Fruit fly (Drosophila melanogaster) whole organism, embryonic: ENCODE measurements around the gene CG11828.

Source experiments
- ATbp ChIP-seq: fragments of 200-800 bp; sonication (Bioruptor generic); optimal IDR thresholded peaks from 2 replicates; lab custom pipeline; 2017; ENCODE audit warnings: missing biosample characterization, mild to moderate bottlenecking, missing genetic modification characterization, missing genetic modification reagents
- Antp ChIP-seq: fragments of 200-800 bp; sonication (Bioruptor generic); optimal IDR thresholded peaks from 3 replicates; lab custom pipeline; 2016; ENCODE audit warnings: missing biosample characterization, missing genetic modification characterization
- CG10274 ChIP-seq: fragments of 200-800 bp; sonication (Bioruptor generic); optimal IDR thresholded peaks from 3 replicates; lab custom pipeline; 2017; ENCODE audit warnings: missing biosample characterization, mild to moderate bottlenecking, missing genetic modification characterization
- CG13424 ChIP-seq: fragments of 200-800 bp; sonication (Bioruptor generic); optimal IDR thresholded peaks from 2 replicates; lab custom pipeline; 2019; ENCODE audit warnings: missing biosample characterization, mild to moderate bottlenecking, missing genetic modification characterization, moderate library complexity
- CG13624 ChIP-seq: fragments of 200-800 bp; sonication (Bioruptor generic); optimal IDR thresholded peaks from 2 replicates; lab custom pipeline; 2016; ENCODE audit warnings: missing biosample characterization, missing genetic modification characterization
- CG14014 ChIP-seq: fragments of 200-800 bp; sonication (Bioruptor generic); IDR thresholded peaks from 2 replicates; pipeline ENCODE4 v1.3.6; 2022; ENCODE audit warnings: missing biosample characterization, missing genetic modification characterization
- CG14667 ChIP-seq: fragments of 200-800 bp; sonication (Bioruptor generic); IDR thresholded peaks from 2 replicates; pipeline ENCODE4 v1.3.6; 2022; ENCODE audit warnings: missing biosample characterization, missing genetic modification characterization
- CG17612 ChIP-seq: fragments of 200-800 bp; sonication (Bioruptor generic); IDR thresholded peaks from 2 replicates; pipeline ENCODE4 v1.3.6; 2022; ENCODE audit warnings: missing biosample characterization, missing genetic modification characterization
- CG17802 ChIP-seq: fragments of 200-800 bp; sonication (Bioruptor generic); optimal IDR thresholded peaks from 2 replicates; lab custom pipeline; 2018; ENCODE audit warnings: missing biosample characterization, mild to moderate bottlenecking, missing genetic modification characterization, moderate library complexity
- CG1832 ChIP-seq: fragments of 200-800 bp; sonication (Bioruptor generic); optimal IDR thresholded peaks from 2 replicates; lab custom pipeline; 2017; ENCODE audit warnings: missing biosample characterization, mild to moderate bottlenecking, missing genetic modification characterization, inconsistent platforms
- CG18476 ChIP-seq: fragments of 200-800 bp; sonication (Bioruptor generic); optimal IDR thresholded peaks from 2 replicates; lab custom pipeline; 2016; ENCODE audit warnings: missing biosample characterization, mild to moderate bottlenecking, missing genetic modification characterization
- CG2202 ChIP-seq: fragments of 200-800 bp; sonication (Bioruptor generic); optimal IDR thresholded peaks from 2 replicates; lab custom pipeline; 2018; ENCODE audit warnings: missing biosample characterization, mild to moderate bottlenecking, missing genetic modification characterization
- CG31224 ChIP-seq: fragments of 200-800 bp; sonication (Bioruptor generic); IDR thresholded peaks from 2 replicates; pipeline ENCODE4 v1.3.6; 2022; ENCODE audit warnings: missing biosample characterization, missing genetic modification characterization
- CG31388 ChIP-seq: fragments of 200-800 bp; sonication (Bioruptor generic); optimal IDR thresholded peaks from 2 replicates; lab custom pipeline; 2016; ENCODE audit warnings: missing biosample characterization, missing genetic modification characterization
- CG33557 ChIP-seq: fragments of 200-800 bp; sonication (Bioruptor generic); optimal IDR thresholded peaks from 2 replicates; lab custom pipeline; 2019; ENCODE audit warnings: missing biosample characterization, mild to moderate bottlenecking, missing genetic modification characterization, moderate library complexity
- CG3726 ChIP-seq: fragments of 200-800 bp; sonication (Bioruptor generic); IDR thresholded peaks from 3 replicates; pipeline ENCODE4, ENCODE4 v1.3.6; 2022; ENCODE audit warnings: missing biosample characterization, missing genetic modification characterization
- CG4707 ChIP-seq: fragments of 200-800 bp; sonication (Bioruptor generic); optimal IDR thresholded peaks from 2 replicates; lab custom pipeline; 2018; ENCODE audit warnings: missing biosample characterization, mild to moderate bottlenecking, missing genetic modification characterization, moderate library complexity
- CG6654 ChIP-seq: fragments of 200-800 bp; sonication (Bioruptor generic); optimal IDR thresholded peaks from 2 replicates; lab custom pipeline; 2017; ENCODE audit warnings: missing biosample characterization, mild to moderate bottlenecking, missing genetic modification characterization
- CG6791 ChIP-seq: fragments of 200-800 bp; sonication (Bioruptor generic); IDR thresholded peaks from 3 replicates; pipeline ENCODE4 v1.3.6; 2022; ENCODE audit warnings: missing biosample characterization, missing genetic modification characterization; ENCODE audit not compliant: partially characterized antibody
- CG8765 ChIP-seq: fragments of 200-800 bp; sonication (Bioruptor generic); IDR thresholded peaks from 2 replicates; pipeline ENCODE4 v1.3.6; 2022; ENCODE audit warnings: missing biosample characterization, missing genetic modification characterization
- CG8944 ChIP-seq: fragments of 200-800 bp; sonication (Bioruptor generic); optimal IDR thresholded peaks from 3 replicates; lab custom pipeline; 2016; ENCODE audit warnings: missing biosample characterization, missing genetic modification characterization
- Camta ChIP-seq: fragments of 200-800 bp; sonication (Bioruptor generic); optimal IDR thresholded peaks from 2 replicates; lab custom pipeline; 2016; ENCODE audit warnings: missing biosample characterization, missing genetic modification characterization
- Drgx ChIP-seq: fragments of 200-800 bp; sonication (Bioruptor generic); IDR thresholded peaks from 2 replicates; pipeline ENCODE4 v1.3.6; 2022; ENCODE audit warnings: missing biosample characterization, missing genetic modification characterization
- GATAe ChIP-seq: fragments of 200-800 bp; sonication (Bioruptor generic); conservative IDR thresholded peaks from 2 replicates; pipeline ENCODE4 v1.3.6; 2022; ENCODE audit warnings: missing biosample characterization, missing genetic modification characterization
- Gsc ChIP-seq: fragments of 200-800 bp; sonication (Bioruptor generic); IDR thresholded peaks from 2 replicates; pipeline ENCODE4 v1.3.6; 2022; ENCODE audit warnings: missing biosample characterization, missing genetic modification characterization
- Hand ChIP-seq: fragments of 200-800 bp; sonication (Bioruptor generic); optimal IDR thresholded peaks from 2 replicates; lab custom pipeline; 2017; ENCODE audit warnings: mild to moderate bottlenecking, missing biosample characterization, missing genetic modification reagents, missing genetic modification characterization
- Hr78 ChIP-seq, 2 experiments: fragments of 200-800 bp in 1 of 2; fragments of >200 bp in 1 of 2; sonication (Bioruptor generic) in 1 of 2; optimal IDR thresholded peaks; 2 replicates each; lab custom pipeline; 2017 to 2019; ENCODE audit warnings: missing biosample characterization in 2 of 2, missing genetic modification characterization in 2 of 2, mild to moderate bottlenecking in 1 of 2, moderate library complexity in 1 of 2
- MESR4 ChIP-seq: fragments of 200-800 bp; sonication (Bioruptor generic); optimal IDR thresholded peaks from 2 replicates; lab custom pipeline; 2018; ENCODE audit warnings: missing biosample characterization, mild to moderate bottlenecking, missing genetic modification characterization, moderate library complexity
- Oaz ChIP-seq: fragments of 200-800 bp; sonication (Bioruptor generic); IDR thresholded peaks from 2 replicates; pipeline ENCODE4 v1.3.6; 2022; ENCODE audit warnings: missing biosample characterization, missing genetic modification characterization
- Opbp ChIP-seq: fragments of 200-800 bp; sonication (Bioruptor generic); IDR thresholded peaks from 3 replicates; pipeline ENCODE4 v1.3.6; 2022; ENCODE audit warnings: missing biosample characterization, missing genetic modification characterization; ENCODE audit not compliant: partially characterized antibody
- Sry-β ChIP-seq: fragments of 200-800 bp; sonication (Bioruptor generic); optimal IDR thresholded peaks from 2 replicates; lab custom pipeline; 2018; ENCODE audit warnings: missing biosample characterization, mild to moderate bottlenecking, missing genetic modification characterization, moderate library complexity
- TFAM ChIP-seq: fragments of 200-800 bp; sonication (Bioruptor generic); optimal IDR thresholded peaks from 2 replicates; lab custom pipeline; 2017; ENCODE audit warnings: missing biosample characterization, missing genetic modification characterization, inconsistent platforms
- Xbp1 ChIP-seq: fragments of 200-800 bp; sonication (Bioruptor generic); optimal IDR thresholded peaks from 3 replicates; lab custom pipeline; 2016; ENCODE audit warnings: missing biosample characterization, mild to moderate bottlenecking, missing genetic modification characterization
- ash1 ChIP-seq: fragments of 200-800 bp; sonication (Bioruptor generic); optimal IDR thresholded peaks from 2 replicates; lab custom pipeline; 2018; ENCODE audit warnings: missing biosample characterization, mild to moderate bottlenecking, missing genetic modification characterization
- bowl ChIP-seq: fragments of 200-800 bp; sonication (Bioruptor generic); IDR thresholded peaks from 2 replicates; pipeline ENCODE4 v1.3.6; 2022; ENCODE audit warnings: missing biosample characterization, missing genetic modification characterization
- bsh ChIP-seq, 2 experiments: fragments of 200-800 bp; sonication (Bioruptor generic); optimal IDR thresholded peaks; 2 replicates each; lab custom pipeline; 2017 to 2018; ENCODE audit warnings: mild to moderate bottlenecking in 2 of 2, missing biosample characterization in 2 of 2, missing genetic modification characterization in 2 of 2, moderate library complexity in 1 of 2
- cas ChIP-seq: fragments of 200-800 bp; sonication (Bioruptor generic); IDR thresholded peaks from 2 replicates; pipeline ENCODE4 v1.3.6; 2022; ENCODE audit warnings: missing biosample characterization, missing genetic modification characterization
- caup ChIP-seq: fragments of 200-800 bp; sonication (Bioruptor generic); optimal IDR thresholded peaks from 3 replicates; lab custom pipeline; 2017; ENCODE audit warnings: missing biosample characterization, mild to moderate bottlenecking, missing genetic modification characterization, moderate library complexity; ENCODE audit not compliant: severe bottlenecking
- disco-r ChIP-seq: fragments of 200-800 bp; sonication (Bioruptor generic); optimal IDR thresholded peaks from 2 replicates; lab custom pipeline; 2016; ENCODE audit warnings: missing biosample characterization, missing genetic modification characterization
- ems ChIP-seq: fragments of 200-800 bp; sonication (Bioruptor generic); optimal IDR thresholded peaks from 3 replicates; lab custom pipeline; 2016; ENCODE audit warnings: missing biosample characterization, missing genetic modification characterization
- gfzf ChIP-seq: fragments of 200-800 bp; sonication (Bioruptor generic); optimal IDR thresholded peaks from 2 replicates; lab custom pipeline; 2016; ENCODE audit warnings: missing biosample characterization, mild to moderate bottlenecking, missing genetic modification characterization, moderate library complexity
- grau ChIP-seq: fragments of 200-800 bp; optimal IDR thresholded peaks from 3 replicates; lab custom pipeline; 2019; ENCODE audit warnings: missing biosample characterization, mild to moderate bottlenecking, missing genetic modification characterization, moderate library complexity
- otp ChIP-seq: fragments of 200-800 bp; sonication (Bioruptor generic); IDR thresholded peaks from 3 replicates; pipeline ENCODE4, ENCODE4 v1.3.6; 2022; ENCODE audit warnings: missing biosample characterization, missing genetic modification characterization
- pros ChIP-seq: fragments of 200-800 bp; sonication (Bioruptor generic); optimal IDR thresholded peaks from 3 replicates; lab custom pipeline; 2019; ENCODE audit warnings: missing biosample characterization, mild to moderate bottlenecking, missing genetic modification characterization, moderate library complexity
- row ChIP-seq: fragments of 200-800 bp; sonication (Bioruptor generic); IDR thresholded peaks from 3 replicates; pipeline ENCODE4 v1.3.6; 2022; ENCODE audit warnings: missing biosample characterization, missing genetic modification characterization
- run ChIP-seq: fragments of 200-800 bp; sonication (Bioruptor generic); optimal IDR thresholded peaks from 3 replicates; lab custom pipeline; 2018; ENCODE audit warnings: missing biosample characterization, mild to moderate bottlenecking, missing genetic modification characterization
- ssp ChIP-seq: fragments of 200-800 bp; sonication (Bioruptor generic); IDR thresholded peaks from 2 replicates; pipeline ENCODE4 v1.3.6; 2022; ENCODE audit warnings: missing biosample characterization, missing genetic modification characterization
- stc ChIP-seq: fragments of 200-800 bp; sonication (Bioruptor generic); IDR thresholded peaks from 2 replicates; pipeline ENCODE4 v1.3.6; 2022; ENCODE audit warnings: missing biosample characterization, missing genetic modification characterization
- tx ChIP-seq: fragments of 200-800 bp; sonication (Bioruptor generic); optimal IDR thresholded peaks from 2 replicates; lab custom pipeline; 2016; ENCODE audit warnings: missing biosample characterization, missing genetic modification characterization

Gene CG11828

DNA sequence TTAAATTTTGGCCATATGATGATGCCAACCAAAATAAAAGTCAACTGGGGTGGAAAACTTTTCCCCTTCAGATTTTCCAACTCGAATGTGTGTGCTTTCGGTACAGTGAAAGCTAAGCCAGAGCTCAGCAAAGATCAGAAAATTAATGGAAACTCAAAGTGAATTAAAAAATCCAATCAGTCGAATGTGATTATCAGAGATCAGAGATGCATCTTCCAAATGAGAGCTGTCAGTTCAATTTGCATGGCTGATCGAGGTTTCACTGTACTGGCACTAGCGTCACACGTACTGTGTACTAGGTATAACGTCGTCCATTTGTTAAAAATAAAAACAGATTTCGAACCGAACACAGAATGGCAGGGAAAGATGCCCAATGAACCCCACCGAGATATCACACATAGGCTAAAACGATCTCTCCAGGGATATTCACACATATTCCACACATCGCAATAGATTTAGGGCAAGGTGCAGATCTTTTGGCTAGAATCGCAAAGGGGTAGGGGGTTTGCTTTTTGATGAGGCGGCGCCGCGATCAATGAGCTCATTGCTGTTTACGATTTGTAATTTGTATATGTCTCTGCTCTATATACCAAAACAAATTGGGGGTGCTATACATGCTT lies 17.9 kb upstream of the CG11828 start (continued):
- no peak for TF ChIP-seq CG1832 (GFP tag; lab: Kevin White, UChicago)
- TF ChIP-seq CG4707 = peak; percentile 33
- no peak for TF ChIP-seq gfzf (GFP tag; lab: Kevin White, UChicago)
- no peak for TF ChIP-seq CG31388 (GFP tag; lab: Kevin White, UChicago)
- no peak for TF ChIP-seq MESR4 (GFP tag; lab: Kevin White, UChicago)
- peak; percentile 21 for TF ChIP-seq CG2202 (tag; lab: Kevin White, UChicago)
- peak; percentile 17 for TF ChIP-seq Hand (GFP tag; lab: Kevin White, UChicago)
- TF ChIP-seq ATbp (GFP tag; lab: Kevin White, UChicago) = peak; percentile 61
- no peak for TF ChIP-seq CG6791
- TF ChIP-seq ems (GFP tag; lab: Kevin White, UChicago) = peak; percentile 58
- TF ChIP-seq CG33557 (GFP tag; lab: Kevin White, UChicago) = no peak
- TF ChIP-seq GATAe = 0 out of 2 replicates have a peak, but pooled peaks have one; percentile 29
- peak; percentile 70 for TF ChIP-seq Oaz
- peak; percentile 39; the same call in 1 of the 2 replicates for TF ChIP-seq bowl (GFP tag; lab: Robert Waterston, UW)
- TF ChIP-seq CG17612 (GFP tag; lab: Robert Waterston, UW) = peak; percentile 68
- TF ChIP-seq CG31224 (GFP tag; lab: Robert Waterston, UW) = peak; percentile 79
- TF ChIP-seq CG14014 (GFP tag; lab: Robert Waterston, UW) = peak; percentile 81
- TF ChIP-seq CG6654 (GFP tag; lab: Kevin White, UChicago) = peak; percentile 15
- TF ChIP-seq ash1 (GFP tag; lab: Kevin White, UChicago) = no peak
- peak; percentile 87 for TF ChIP-seq Antp (GFP tag; lab: Kevin White, UChicago)
- peak; percentile 33 for TF ChIP-seq CG10274
- TF ChIP-seq Hr78 (GFP tag; optimal IDR thresholded peaks at IDR 0.05; lab: Kevin White, UChicago) = no peak
- no peak for TF ChIP-seq CG18476
- peak; percentile 57 for TF ChIP-seq caup (GFP tag; lab: Kevin White, UChicago)
- TF ChIP-seq TFAM (GFP tag; lab: Kevin White, UChicago) = no peak
- TF ChIP-seq CG13424 (tag; lab: Kevin White, UChicago) = peak; percentile 75
- TF ChIP-seq Xbp1 (GFP tag; lab: Kevin White, UChicago) = peak; percentile 84
- TF ChIP-seq Gsc = no peak
- no peak for TF ChIP-seq Sry-β (GFP tag; lab: Kevin White, UChicago)
- no peak for TF ChIP-seq pros (GFP tag; lab: Kevin White, UChicago)
- peak; percentile 76 for TF ChIP-seq tx (GFP tag; lab: Kevin White, UChicago)
- no peak for TF ChIP-seq CG17802 (tag; lab: Kevin White, UChicago)
- TF ChIP-seq Opbp (GFP tag; lab: Robert Waterston, UW) = no peak
- peak; percentile 66 for TF ChIP-seq CG8944
- TF ChIP-seq disco-r (GFP tag; lab: Kevin White, UChicago) = peak; percentile 66
- peak; percentile 83 for TF ChIP-seq Drgx (GFP tag; lab: Robert Waterston, UW)
- no peak for TF ChIP-seq cas
- TF ChIP-seq CG3726 (GFP tag; lab: Robert Waterston, UW) = no peak
- TF ChIP-seq CG13624 (GFP tag; lab: Kevin White, UChicago) = peak; percentile 88
- no peak for TF ChIP-seq run (tag; lab: Kevin White, UChicago)
- peak; percentile 63 for TF ChIP-seq ssp (GFP tag; lab: Robert Waterston, UW)
- TF ChIP-seq bsh (GFP tag; optimal IDR thresholded peaks at IDR 0.05; lab: Kevin White, UChicago) = peak in 1 of 2 experiments; percentile 80
- TF ChIP-seq row (GFP tag; lab: Robert Waterston, UW) = peak; percentile 86
- TF ChIP-seq Camta (GFP tag; lab: Kevin White, UChicago) = peak; percentile 69
- TF ChIP-seq grau = peak; percentile 96
- TF ChIP-seq CG14667 (GFP tag; lab: Robert Waterston, UW) = peak; percentile 81
- TF ChIP-seq CG8765 = peak; percentile 41; the same call in 1 of the 2 replicates
- TF ChIP-seq stc (GFP tag; lab: Robert Waterston, UW) = peak; percentile 75
- TF ChIP-seq otp (GFP tag; lab: Robert Waterston, UW) = peak; percentile 70; the same call in 2 of the 3 replicates
